Worm (Caenorhabditis elegans): ENCODE results near the gene C27A2.12.

DNA sequence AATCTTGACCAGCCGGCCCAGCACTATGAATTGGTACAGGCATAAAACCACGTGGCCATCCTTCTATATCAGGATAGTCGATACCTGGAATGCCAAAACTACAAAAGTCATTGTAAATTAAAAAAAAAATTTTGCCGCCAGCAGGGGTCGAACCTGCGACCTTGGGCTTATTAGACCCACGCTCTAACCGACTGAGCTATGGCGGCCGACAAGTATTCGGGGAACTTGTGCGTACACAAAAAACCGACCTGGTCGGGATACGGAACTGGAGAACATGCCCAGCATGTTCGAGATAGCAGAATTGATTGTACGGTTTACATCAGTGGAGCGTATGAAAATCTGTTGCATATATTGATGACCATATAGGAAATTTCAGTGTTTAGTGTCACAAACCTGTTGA lies 621 bp downstream of the C27A2.12 start:
- TF ChIP-seq nhr-28 (tag; optimal IDR thresholded peaks at IDR 0.05) = no peak
- TF ChIP-seq pha-4 (tag; optimal IDR thresholded peaks at IDR 0.05) = no peak
- no peak for TF ChIP-seq snpc-4 (tag; optimal IDR thresholded peaks at IDR 0.05)
- no peak for TF ChIP-seq nhr-76 (tag; optimal IDR thresholded peaks at IDR 0.05)
- TF ChIP-seq zip-8 (tag; optimal IDR thresholded peaks at IDR 0.05) = no peak
- TF ChIP-seq nhr-12 (tag; optimal IDR thresholded peaks at IDR 0.05) = no peak
- TF ChIP-seq ceh-39 (tag; optimal IDR thresholded peaks at IDR 0.05) = no peak
- no peak for TF ChIP-seq nhr-2 (tag; optimal IDR thresholded peaks at IDR 0.05)
